Fruit fly (Drosophila melanogaster): Measurements from ENCODE around the gene CG5388.
"Not testable (repeated sequence)": the region's sequence is repeated elsewhere in the genome, so short reads cannot be mapped to it uniquely, and the experiment has no call there.

CG5388 gene

dm6 chr3R:22356464-22357410, 16.6 kb upstream of the CG5388 start, which contains the start of gene Sar1:
TSS of gene Sar1 (plus strand) at chr3R:22356685.
- TF ChIP-seq CG17801 (GFP tag; optimal IDR thresholded peaks at IDR 0.05; ENCODE audit: partially characterized antibody) = peak; percentile 14

dm6 chr3R:22351396-22351795, 11.3 kb upstream of the CG5388 start, which contains the start of gene rdhB:
TSS of gene rdhB (plus strand) at chr3R:22351696.
- TF ChIP-seq CG17801 (GFP tag; optimal IDR thresholded peaks at IDR 0.05; ENCODE audit: partially characterized antibody) = no peak

- TF ChIP-seq CG17801 (GFP tag; optimal IDR thresholded peaks at IDR 0.05; ENCODE audit: partially characterized antibody) = no peak
Measured at dm6 chr3R:22342708-22343107, 2.6 kb upstream of the CG5388 start.

dm6 chr3R:22342151-22342550, 2.0 kb upstream of the CG5388 start, which contains the start of gene CG5386:
TSS of gene CG5386 (minus strand) at chr3R:22342251.
- no peak for TF ChIP-seq CG17801 (GFP tag; optimal IDR thresholded peaks at IDR 0.05; ENCODE audit: partially characterized antibody)

- TF ChIP-seq CG17801 (GFP tag; optimal IDR thresholded peaks at IDR 0.05; ENCODE audit: partially characterized antibody) = no peak
Measured at dm6 chr3R:22341652-22342051, 1.5 kb upstream of the CG5388 start.

- TF ChIP-seq CG17801 (GFP tag; optimal IDR thresholded peaks at IDR 0.05; ENCODE audit: partially characterized antibody) = no peak
Measured at dm6 chr3R:22339510-22339909, 597 bp downstream of the CG5388 start.

- TF ChIP-seq CG17801 (GFP tag; optimal IDR thresholded peaks at IDR 0.05; ENCODE audit: partially characterized antibody) = no peak
Measured at dm6 chr3R:22334050-22334449, 6.1 kb downstream of the CG5388 start, which contains the start of gene CG5391. TSS of gene CG5391 (minus strand) at chr3R:22334150.

dm6 chr3R:22331691-22332090, 8.4 kb downstream of the CG5388 start, which contains the start of gene CG13862:
TSS of gene CG13862 (plus strand) at chr3R:22331991.
- TF ChIP-seq CG17801 (GFP tag; optimal IDR thresholded peaks at IDR 0.05; ENCODE audit: partially characterized antibody) = no peak

- TF ChIP-seq CG17801 (GFP tag; optimal IDR thresholded peaks at IDR 0.05; ENCODE audit: partially characterized antibody) = no peak
Measured at dm6 chr3R:22330512-22331119, 9.5 kb downstream of the CG5388 start, which contains the start of gene CG33721. TSS of gene CG33721 (plus strand) at chr3R:22331069.

- TF ChIP-seq CG17801 (GFP tag; optimal IDR thresholded peaks at IDR 0.05; ENCODE audit: partially characterized antibody) = no peak
Measured at dm6 chr3R:22328665-22329350, 11.3 kb downstream of the CG5388 start, which contains the start of gene CG7080. TSS of gene CG7080 (plus strand) at chr3R:22329300.

dm6 chr3R:22324736-22325135, 15.4 kb downstream of the CG5388 start:
- TF ChIP-seq CG17801 (GFP tag; optimal IDR thresholded peaks at IDR 0.05; ENCODE audit: partially characterized antibody) = no peak

- no peak for TF ChIP-seq CG17801 (GFP tag; optimal IDR thresholded peaks at IDR 0.05; ENCODE audit: partially characterized antibody)
Measured at dm6 chr3R:22323994-22324393, 16.1 kb downstream of the CG5388 start, which contains the start of gene CG34377. TSS of gene CG34377 (minus strand) at chr3R:22324094.

dm6 chr3R:22300064-22300463, 40.0 kb downstream of the CG5388 start:
- no peak for TF ChIP-seq CG17801 (GFP tag; optimal IDR thresholded peaks at IDR 0.05; ENCODE audit: partially characterized antibody)

dm6 chr3R:22298505-22298904, 41.6 kb downstream of the CG5388 start, which contains the start of gene CG7084:
TSS of gene CG7084 (plus strand) at chr3R:22298805.
- TF ChIP-seq CG17801 (GFP tag; optimal IDR thresholded peaks at IDR 0.05; ENCODE audit: partially characterized antibody) = not testable (repeated sequence)

dm6 chr3R:22288305-22288704, 51.8 kb downstream of the CG5388 start:
- no peak for TF ChIP-seq CG17801 (GFP tag; optimal IDR thresholded peaks at IDR 0.05; ENCODE audit: partially characterized antibody)
